Fruit fly (Drosophila melanogaster) whole organism, prepupa: ENCODE measurements around the gene for.

Experiments used
- CG10669 ChIP-seq: fragments of 200-800 bp; sonication (Bioruptor generic); optimal IDR thresholded peaks from 3 replicates; lab custom pipeline; 2018; ENCODE audit warnings: missing biosample characterization, mild to moderate bottlenecking, missing genetic modification characterization, moderate library complexity
- CG11294 ChIP-seq: fragments of 200-800 bp; sonication (Bioruptor generic); IDR thresholded peaks from 2 replicates; pipeline ENCODE4 v1.3.6; 2022; ENCODE audit warnings: missing biosample characterization, missing genetic modification characterization
- CG11762 ChIP-seq: fragments of 200-800 bp; sonication (Bioruptor generic); optimal IDR thresholded peaks from 3 replicates; lab custom pipeline; 2016; ENCODE audit warnings: missing biosample characterization, missing genetic modification characterization; ENCODE audit not compliant: insufficient read depth
- CG11902 ChIP-seq: fragments of 200-800 bp; sonication (Bioruptor generic); optimal IDR thresholded peaks from 3 replicates; lab custom pipeline; 2016; ENCODE audit warnings: missing biosample characterization, missing genetic modification characterization
- CG15336 ChIP-seq: fragments of 200-800 bp; sonication (Bioruptor generic); IDR thresholded peaks from 2 replicates; pipeline ENCODE4 v1.3.6; 2022; ENCODE audit warnings: missing biosample characterization, missing genetic modification characterization
- CG3032 ChIP-seq: fragments of 200-800 bp; optimal IDR thresholded peaks from 2 replicates; lab custom pipeline; 2019; ENCODE audit warnings: missing biosample characterization, mild to moderate bottlenecking, missing genetic modification characterization, moderate library complexity
- CG32006 ChIP-seq: fragments of 200-800 bp; sonication (Bioruptor generic); optimal IDR thresholded peaks from 3 replicates; lab custom pipeline; 2017; ENCODE audit warnings: missing biosample characterization, mild to moderate bottlenecking, missing genetic modification characterization
- CG6792 ChIP-seq: fragments of 200-800 bp; sonication (Bioruptor generic); optimal IDR thresholded peaks from 3 replicates; lab custom pipeline; 2016; ENCODE audit warnings: missing biosample characterization, missing genetic modification characterization
- CG6808 ChIP-seq: fragments of 200-800 bp; sonication (Bioruptor generic); optimal IDR thresholded peaks from 3 replicates; lab custom pipeline; 2017; ENCODE audit warnings: missing biosample characterization, missing genetic modification characterization, mild to moderate bottlenecking, moderate library complexity, missing genetic modification reagents
- CG7368 ChIP-seq: fragments of 200-800 bp; sonication (Bioruptor generic); optimal IDR thresholded peaks from 3 replicates; lab custom pipeline; 2016; ENCODE audit warnings: missing biosample characterization, missing genetic modification characterization
- CG8119 ChIP-seq: fragments of 200-800 bp; sonication (Bioruptor generic); IDR thresholded peaks from 3 replicates; pipeline ENCODE4 v1.3.6; 2022; ENCODE audit warnings: missing biosample characterization, missing genetic modification characterization
- CG8632 ChIP-seq: fragments of 200-800 bp; sonication (Bioruptor generic); optimal IDR thresholded peaks from 3 replicates; lab custom pipeline; 2016; ENCODE audit warnings: missing biosample characterization, missing genetic modification characterization
- Eip75B ChIP-seq: fragments of 200-800 bp; sonication (Bioruptor generic); optimal IDR thresholded peaks from 3 replicates; lab custom pipeline; 2016; ENCODE audit warnings: missing biosample characterization, missing genetic modification characterization
- Eip78C ChIP-seq: fragments of 200-800 bp; sonication (Bioruptor generic); peaks from one replicate; lab custom pipeline; 2016; ENCODE audit warnings: missing biosample characterization, missing genetic modification characterization
- Eip93F ChIP-seq: fragments of 200-800 bp; sonication (Bioruptor generic); optimal IDR thresholded peaks from 2 replicates; lab custom pipeline; 2016; ENCODE audit warnings: missing biosample characterization, mild to moderate bottlenecking, missing genetic modification characterization
- Ets21C ChIP-seq: fragments of 200-800 bp; sonication (Bioruptor generic); optimal IDR thresholded peaks from 3 replicates; lab custom pipeline; 2016; ENCODE audit warnings: missing biosample characterization, missing genetic modification characterization
- Ets96B ChIP-seq: fragments of 200-800 bp; optimal IDR thresholded peaks from 2 replicates; lab custom pipeline; 2019; ENCODE audit warnings: missing biosample characterization, mild to moderate bottlenecking, missing genetic modification characterization, moderate library complexity
- Hr38 ChIP-seq: sonication (Bioruptor generic); optimal IDR thresholded peaks from 2 replicates; lab custom pipeline; 2016; ENCODE audit warnings: missing biosample characterization, missing genetic modification characterization
- Hr39 ChIP-seq: fragments of 200-800 bp; sonication (Bioruptor generic); optimal IDR thresholded peaks from 2 replicates; lab custom pipeline; 2016; ENCODE audit warnings: missing biosample characterization, missing genetic modification characterization
- Hr4 ChIP-seq: fragments of 200-800 bp; sonication (Bioruptor generic); optimal IDR thresholded peaks from 3 replicates; lab custom pipeline; 2016; ENCODE audit warnings: missing biosample characterization, missing genetic modification characterization
- Lpt ChIP-seq: fragments of 200-800 bp; sonication (Bioruptor generic); optimal IDR thresholded peaks from 3 replicates; lab custom pipeline; 2016; ENCODE audit warnings: missing biosample characterization, missing genetic modification characterization
- Met ChIP-seq: fragments of 200-800 bp; sonication (Bioruptor generic); optimal IDR thresholded peaks from 3 replicates; lab custom pipeline; 2016; ENCODE audit warnings: missing biosample characterization, missing genetic modification characterization
- OdsH ChIP-seq: fragments of 200-800 bp; sonication (Bioruptor generic); optimal IDR thresholded peaks from 3 replicates; lab custom pipeline; 2016; ENCODE audit warnings: missing biosample characterization, missing genetic modification characterization
- Smox ChIP-seq: fragments of 200-800 bp; sonication (Bioruptor generic); optimal IDR thresholded peaks from 3 replicates; lab custom pipeline; 2016; ENCODE audit warnings: missing biosample characterization, missing genetic modification characterization
- Sox102F ChIP-seq: fragments of 200-800 bp; sonication (Bioruptor generic); optimal IDR thresholded peaks from 2 replicates; lab custom pipeline; 2016; ENCODE audit warnings: missing biosample characterization, mild to moderate bottlenecking, missing genetic modification characterization
- Sox14 ChIP-seq: fragments of 200-800 bp; sonication (Bioruptor generic); optimal IDR thresholded peaks from 3 replicates; lab custom pipeline; 2016; ENCODE audit warnings: missing biosample characterization, missing genetic modification characterization
- Sox15 ChIP-seq: fragments of 200-800 bp; sonication (Bioruptor generic); optimal IDR thresholded peaks from 3 replicates; lab custom pipeline; 2016; ENCODE audit warnings: missing biosample characterization, missing genetic modification characterization
- acj6 ChIP-seq: fragments of 200-800 bp; sonication (Bioruptor generic); optimal IDR thresholded peaks from 3 replicates; lab custom pipeline; 2016; ENCODE audit warnings: missing biosample characterization, missing genetic modification characterization
- cyc ChIP-seq: fragments of 200-800 bp; sonication (Bioruptor generic); optimal IDR thresholded peaks from 3 replicates; lab custom pipeline; 2016; ENCODE audit warnings: missing biosample characterization, missing genetic modification characterization
- dac ChIP-seq: fragments of 200-800 bp; sonication (Bioruptor generic); optimal IDR thresholded peaks from 2 replicates; lab custom pipeline; 2017; ENCODE audit warnings: missing biosample characterization, mild to moderate bottlenecking, missing genetic modification characterization
- eg ChIP-seq: fragments of 200-800 bp; sonication (Bioruptor generic); IDR thresholded peaks from 3 replicates; pipeline ENCODE4 v1.3.6; 2022; ENCODE audit warnings: missing biosample characterization, missing genetic modification characterization
- fd59A ChIP-seq: fragments of 200-800 bp; sonication (Bioruptor generic); optimal IDR thresholded peaks from 2 replicates; lab custom pipeline; 2017; ENCODE audit warnings: missing biosample characterization, mild to moderate bottlenecking, missing genetic modification characterization, missing genetic modification reagents
- fd85E ChIP-seq: fragments of 200-800 bp; sonication (Bioruptor generic); optimal IDR thresholded peaks from 3 replicates; lab custom pipeline; 2016; ENCODE audit warnings: missing biosample characterization, missing genetic modification characterization
- fkh ChIP-seq: fragments of 200-800 bp; sonication (Bioruptor generic); optimal IDR thresholded peaks from 3 replicates; lab custom pipeline; 2017; ENCODE audit warnings: missing biosample characterization, mild to moderate bottlenecking, missing genetic modification characterization, moderate library complexity
- lz ChIP-seq: fragments of 200-800 bp; sonication (Bioruptor generic); optimal IDR thresholded peaks from 3 replicates; lab custom pipeline; 2016; ENCODE audit warnings: missing biosample characterization, missing genetic modification characterization
- net ChIP-seq: fragments of 200-800 bp; sonication (Bioruptor generic); optimal IDR thresholded peaks from 3 replicates; lab custom pipeline; 2016; ENCODE audit warnings: missing biosample characterization, missing genetic modification characterization
- salr ChIP-seq, 2 experiments: fragments of 200-800 bp; sonication (Bioruptor generic); optimal IDR thresholded peaks; 3 replicates each; lab custom pipeline; 2016 to 2018; ENCODE audit warnings: missing biosample characterization in 2 of 2, missing genetic modification characterization in 2 of 2, mild to moderate bottlenecking in 1 of 2
- spab ChIP-seq: fragments of 200-800 bp; sonication (Bioruptor generic); optimal IDR thresholded peaks from 2 replicates; lab custom pipeline; 2017; ENCODE audit warnings: missing biosample characterization, mild to moderate bottlenecking, missing genetic modification characterization, missing genetic modification reagents
- ss ChIP-seq, 2 experiments: fragments of 200-800 bp; sonication (Bioruptor generic); optimal IDR thresholded peaks; 2 replicates in 1 of 2; 3 replicates in 1 of 2; lab custom pipeline; 2017 to 2018; ENCODE audit warnings: mild to moderate bottlenecking in 2 of 2, missing biosample characterization in 2 of 2, missing genetic modification characterization in 2 of 2, moderate library complexity in 1 of 2
- svp ChIP-seq: fragments of 200-800 bp; sonication (Bioruptor generic); peaks from one replicate; lab custom pipeline; 2016; ENCODE audit warnings: missing biosample characterization, missing genetic modification characterization
- topi ChIP-seq: fragments of 200-800 bp; sonication (Bioruptor generic); optimal IDR thresholded peaks from 3 replicates; lab custom pipeline; 2016; ENCODE audit warnings: missing biosample characterization, missing genetic modification characterization

for gene

dm6 chr2L:3587286-3587685 is 69.5 kb downstream of the for start (continued):
- TF ChIP-seq topi (GFP tag; lab: Kevin White, UChicago) (peak; percentile 53), CG6792 (GFP tag; lab: Kevin White, UChicago) (peak; percentile 7), CG15336 (peak; percentile 44), Sox15 (GFP tag; lab: Kevin White, UChicago) (no peak), Eip78C (peak; percentile 51), CG11294 (no peak), spab (GFP tag; lab: Kevin White, UChicago) (no peak), CG8632 (GFP tag; lab: Kevin White, UChicago) (no peak), salr (GFP tag; optimal IDR thresholded peaks at IDR 0.05; lab: Kevin White, UChicago) (no peak), ss (GFP tag; optimal IDR thresholded peaks at IDR 0.05; lab: Kevin White, UChicago) (no peak), Smox (GFP tag; lab: Kevin White, UChicago) (peak; percentile 35), CG7368 (no peak), CG32006 (GFP tag; lab: Kevin White, UChicago) (no peak), CG10669 (GFP tag; lab: Kevin White, UChicago) (no peak), Ets96B (no peak), Sox102F (GFP tag; lab: Kevin White, UChicago) (peak; percentile 50), CG6808 (GFP tag; lab: Kevin White, UChicago) (no peak), eg (GFP tag; lab: Robert Waterston, UW) (no peak), dac (GFP tag; lab: Kevin White, UChicago) (no peak), CG8119 (GFP tag; lab: Robert Waterston, UW) (no peak), fd59A (GFP tag; lab: Kevin White, UChicago) (no peak), Ets21C (GFP tag; lab: Kevin White, UChicago) (peak; percentile 26), acj6 (GFP tag; lab: Kevin White, UChicago) (no peak), OdsH (GFP tag; lab: Kevin White, UChicago) (peak; percentile 17), Met (GFP tag; lab: Kevin White, UChicago) (peak; percentile 53), Hr38 (GFP tag; lab: Kevin White, UChicago) (no peak), Hr39 (GFP tag; lab: Kevin White, UChicago) (peak; percentile 52)

- TF ChIP-seq Eip78C, result peak; percentile 11
- no peak for TF ChIP-seq CG8119 (GFP tag; lab: Robert Waterston, UW)
- TF ChIP-seq svp (GFP tag; lab: Kevin White, UChicago), result peak; percentile 52
These were observed 71.4 kb downstream of the for start for dm6 chr2L:3585318-3585717.

dm6 chr2L:3584296-3584671 is 72.5 kb downstream of the for start:
- peak; percentile 51 for TF ChIP-seq fkh (GFP tag; lab: Kevin White, UChicago)
- no peak for TF ChIP-seq cyc (GFP tag; lab: Kevin White, UChicago)
- TF ChIP-seq lz (GFP tag; lab: Kevin White, UChicago), result no peak

dm6 chr2L:3583405-3584295 is 73.1 kb downstream of the for start:
- peak; percentile 39 for TF ChIP-seq fd59A (GFP tag; lab: Kevin White, UChicago)
- TF ChIP-seq cyc (GFP tag; lab: Kevin White, UChicago), result peak; percentile 49
- TF ChIP-seq CG11294, result no peak
- no peak for TF ChIP-seq dac (GFP tag; lab: Kevin White, UChicago)
- peak; percentile 2 for TF ChIP-seq Sox14
- peak; percentile 37 for TF ChIP-seq CG10669 (GFP tag; lab: Kevin White, UChicago)
- TF ChIP-seq CG6792 (GFP tag; lab: Kevin White, UChicago), result peak; percentile 20
- peak; percentile 0 for TF ChIP-seq CG7368
- peak; percentile 35 for TF ChIP-seq Sox102F (GFP tag; lab: Kevin White, UChicago)
- TF ChIP-seq Eip75B, result peak; percentile 36
- no peak for TF ChIP-seq Eip93F
- TF ChIP-seq CG11902 (GFP tag; lab: Kevin White, UChicago), result peak; percentile 16
- peak; percentile 54 for TF ChIP-seq topi (GFP tag; lab: Kevin White, UChicago)
- peak; percentile 37 for TF ChIP-seq lz (GFP tag; lab: Kevin White, UChicago)
- peak; percentile 21 for TF ChIP-seq CG32006 (GFP tag; lab: Kevin White, UChicago)
- TF ChIP-seq fd85E (GFP tag; lab: Kevin White, UChicago), result no peak
- peak; percentile 63 for TF ChIP-seq Ets96B
- TF ChIP-seq Lpt (GFP tag; lab: Kevin White, UChicago), result no peak
- TF ChIP-seq spab (GFP tag; lab: Kevin White, UChicago), result peak; percentile 35
- TF ChIP-seq Hr38 (GFP tag; lab: Kevin White, UChicago), result no peak
- TF ChIP-seq Met (GFP tag; lab: Kevin White, UChicago), result peak; percentile 58
- 0 out of 3 replicates have a peak, but pooled peaks have one; percentile 28 for TF ChIP-seq CG8119 (GFP tag; lab: Robert Waterston, UW)
- TF ChIP-seq eg (GFP tag; lab: Robert Waterston, UW), result no peak; the same call in 2 of the 3 replicates
- no peak for TF ChIP-seq Hr4 (GFP tag; lab: Kevin White, UChicago)
- TF ChIP-seq Smox (GFP tag; lab: Kevin White, UChicago), result peak; percentile 22
- no peak for TF ChIP-seq CG11762 (GFP tag; lab: Kevin White, UChicago)
- TF ChIP-seq Sox15 (GFP tag; lab: Kevin White, UChicago), result no peak
- TF ChIP-seq net, result no peak
- peak; percentile 46 for TF ChIP-seq CG3032
